Fruit fly (Drosophila melanogaster) whole organism, embryonic: ENCODE results near the gene Ctns.

ENCODE experiments used
- Atf3 ChIP-seq: fragments of 200-800 bp; sonication (Bioruptor generic); optimal IDR thresholded peaks from 3 replicates; lab custom pipeline; 2016; ENCODE audit warnings: missing biosample characterization, missing genetic modification characterization
- CG1024 ChIP-seq: fragments of 200-800 bp; sonication (Bioruptor generic); IDR thresholded peaks from 2 replicates; pipeline ENCODE4 v1.3.6; 2022; ENCODE audit warnings: missing biosample characterization, missing genetic modification characterization
- CG10654 ChIP-seq: fragments of 200-800 bp; sonication (Bioruptor generic); optimal IDR thresholded peaks from 2 replicates; lab custom pipeline; 2016; ENCODE audit warnings: missing biosample characterization, missing genetic modification characterization
- CG11696 ChIP-seq: fragments of 200-800 bp; sonication (Bioruptor generic); IDR thresholded peaks from 2 replicates; pipeline ENCODE4 v1.3.6; 2022; ENCODE audit warnings: missing biosample characterization, missing genetic modification characterization
- CG12769 ChIP-seq: fragments of 200-800 bp; sonication (Bioruptor generic); optimal IDR thresholded peaks from 2 replicates; lab custom pipeline; 2019; ENCODE audit warnings: missing biosample characterization, mild to moderate bottlenecking, missing genetic modification characterization, moderate library complexity
- CG15514 ChIP-seq: fragments of 200-800 bp; sonication (Bioruptor generic); optimal IDR thresholded peaks from 3 replicates; lab custom pipeline; 2017; ENCODE audit warnings: missing biosample characterization, missing genetic modification characterization, mild to moderate bottlenecking, moderate library complexity, missing genetic modification reagents
- CG17186 ChIP-seq: fragments of 200-800 bp; sonication (Bioruptor generic); optimal IDR thresholded peaks from 3 replicates; lab custom pipeline; 2017; ENCODE audit warnings: missing biosample characterization, missing genetic modification reagents, missing genetic modification characterization
- CG2875 ChIP-seq: fragments of 200-800 bp; sonication (Bioruptor generic); optimal IDR thresholded peaks from 2 replicates; lab custom pipeline; 2017; ENCODE audit warnings: missing biosample characterization, mild to moderate bottlenecking, missing genetic modification characterization, missing genetic modification reagents
- CG2889 ChIP-seq: fragments of 200-800 bp; sonication (Bioruptor generic); IDR thresholded peaks from 3 replicates; pipeline ENCODE4 v1.3.6; 2022; ENCODE audit warnings: missing biosample characterization, missing genetic modification characterization
- CG33557 ChIP-seq: fragments of 200-800 bp; sonication (Bioruptor generic); optimal IDR thresholded peaks from 2 replicates; lab custom pipeline; 2019; ENCODE audit warnings: missing biosample characterization, mild to moderate bottlenecking, missing genetic modification characterization, moderate library complexity
- CG3847 ChIP-seq: fragments of 200-800 bp; sonication (Bioruptor generic); IDR thresholded peaks from 2 replicates; pipeline ENCODE4 v1.3.6; 2022; ENCODE audit warnings: missing biosample characterization, missing genetic modification characterization
- CG4328 ChIP-seq: fragments of 200-800 bp; sonication (Bioruptor generic); optimal IDR thresholded peaks from 3 replicates; lab custom pipeline; 2017; ENCODE audit warnings: missing biosample characterization, missing genetic modification reagents, missing genetic modification characterization
- CG4730 ChIP-seq: fragments of 200-800 bp; sonication (Bioruptor generic); IDR thresholded peaks from 2 replicates; pipeline ENCODE4 v1.3.6; 2022; ENCODE audit warnings: missing biosample characterization, missing genetic modification characterization
- CG5245 ChIP-seq: fragments of 200-800 bp; sonication (Bioruptor generic); optimal IDR thresholded peaks from 3 replicates; lab custom pipeline; 2016; ENCODE audit warnings: missing biosample characterization, missing genetic modification characterization
- CG7963 ChIP-seq: fragments of 200-800 bp; sonication (Bioruptor generic); IDR thresholded peaks from 3 replicates; pipeline ENCODE4 v1.3.6; 2022; ENCODE audit warnings: missing biosample characterization, missing genetic modification characterization; ENCODE audit not compliant: partially characterized antibody
- CG9609 ChIP-seq: fragments of 200-800 bp; sonication (Bioruptor generic); optimal IDR thresholded peaks from 3 replicates; lab custom pipeline; 2016; ENCODE audit warnings: missing biosample characterization, missing genetic modification characterization
- D19A ChIP-seq: fragments of 200-800 bp; optimal IDR thresholded peaks from 3 replicates; lab custom pipeline; 2019; ENCODE audit warnings: missing biosample characterization, mild to moderate bottlenecking, missing genetic modification characterization, moderate library complexity
- Deaf1 ChIP-seq: fragments of 200-800 bp; optimal IDR thresholded peaks from 3 replicates; lab custom pipeline; 2019; ENCODE audit warnings: missing biosample characterization, mild to moderate bottlenecking, missing genetic modification characterization, moderate library complexity
- Doc2 ChIP-seq: fragments of 200-800 bp; sonication (Bioruptor generic); IDR thresholded peaks from 2 replicates; pipeline ENCODE4 v1.3.6; 2022; ENCODE audit warnings: missing biosample characterization, missing genetic modification characterization
- Dp ChIP-seq: fragments of 200-800 bp; sonication (Bioruptor generic); optimal IDR thresholded peaks from 2 replicates; lab custom pipeline; 2018; ENCODE audit warnings: missing biosample characterization, mild to moderate bottlenecking, missing genetic modification characterization, moderate library complexity
- E2f1 ChIP-seq: fragments of 200-800 bp; sonication (Bioruptor generic); IDR thresholded peaks from 2 replicates; pipeline ENCODE4 v1.3.6; 2022; ENCODE audit warnings: missing biosample characterization, missing genetic modification characterization
- HLH54F ChIP-seq: fragments of 200-800 bp; sonication (Bioruptor generic); optimal IDR thresholded peaks from 3 replicates; lab custom pipeline; 2016; ENCODE audit warnings: missing biosample characterization, missing genetic modification characterization
- Hey ChIP-seq: fragments of 200-800 bp; sonication (Bioruptor generic); optimal IDR thresholded peaks from 3 replicates; lab custom pipeline; 2018; ENCODE audit warnings: missing biosample characterization, mild to moderate bottlenecking, missing genetic modification characterization
- HmgD ChIP-seq: fragments of 200-800 bp; sonication (Bioruptor generic); optimal IDR thresholded peaks from 3 replicates; lab custom pipeline; 2016; ENCODE audit warnings: missing biosample characterization, missing genetic modification characterization
- Med ChIP-seq: fragments of 200-800 bp; sonication (Bioruptor generic); peaks from one replicate; lab custom pipeline; 2016; ENCODE audit warnings: missing biosample characterization, missing genetic modification characterization, mild to moderate bottlenecking, inconsistent platforms, moderate library complexity
- Mes4 ChIP-seq: fragments of 200-800 bp; sonication (Bioruptor generic); optimal IDR thresholded peaks from 2 replicates; lab custom pipeline; 2016; ENCODE audit warnings: missing biosample characterization, missing genetic modification characterization
- NC2α ChIP-seq: fragments of 200-800 bp; sonication (Bioruptor generic); optimal IDR thresholded peaks from 2 replicates; lab custom pipeline; 2016; ENCODE audit warnings: missing biosample characterization, missing genetic modification characterization
- Poxn ChIP-seq: fragments of 200-800 bp; sonication (Bioruptor generic); IDR thresholded peaks from 2 replicates; pipeline ENCODE4 v1.3.6; 2022; ENCODE audit warnings: missing biosample characterization, missing genetic modification characterization
- Spps ChIP-seq: fragments of 200-800 bp; sonication (Bioruptor generic); optimal IDR thresholded peaks from 2 replicates; lab custom pipeline; 2018; ENCODE audit warnings: missing biosample characterization, mild to moderate bottlenecking, missing genetic modification characterization
- Stat92E ChIP-seq, 3 experiments: fragments of >200 bp in 2 of 3; fragments of 200-800 bp in 1 of 3; sonication (Bioruptor generic) in 1 of 3; optimal IDR thresholded peaks; 2 replicates each; lab custom pipeline; 2017 to 2019; ENCODE audit warnings: missing biosample characterization in 3 of 3, missing genetic modification characterization in 3 of 3, mild to moderate bottlenecking in 1 of 3, moderate library complexity in 1 of 3
- bab2 ChIP-seq: fragments of 200-800 bp; sonication (Bioruptor generic); optimal IDR thresholded peaks from 2 replicates; lab custom pipeline; 2016; ENCODE audit warnings: missing biosample characterization, missing genetic modification characterization
- bsh ChIP-seq, 2 experiments: fragments of 200-800 bp; sonication (Bioruptor generic); optimal IDR thresholded peaks; 2 replicates each; lab custom pipeline; 2017 to 2018; ENCODE audit warnings: mild to moderate bottlenecking in 2 of 2, missing biosample characterization in 2 of 2, missing genetic modification characterization in 2 of 2, moderate library complexity in 1 of 2
- btn ChIP-seq: fragments of 200-800 bp; sonication (Bioruptor generic); optimal IDR thresholded peaks from 2 replicates; lab custom pipeline; 2016; ENCODE audit warnings: missing biosample characterization, missing genetic modification characterization
- cato ChIP-seq: fragments of 200-800 bp; sonication (Bioruptor generic); optimal IDR thresholded peaks from 2 replicates; lab custom pipeline; 2016; ENCODE audit warnings: missing biosample characterization, missing genetic modification characterization, borderline replicate concordance
- chn ChIP-seq: fragments of 200-800 bp; sonication (Bioruptor generic); optimal IDR thresholded peaks from 2 replicates; lab custom pipeline; 2016; ENCODE audit warnings: missing biosample characterization, missing genetic modification characterization
- crc ChIP-seq: fragments of 200-800 bp; sonication (Bioruptor generic); optimal IDR thresholded peaks from 2 replicates; lab custom pipeline; 2016; ENCODE audit warnings: missing biosample characterization, missing genetic modification characterization
- cwo ChIP-seq: fragments of 200-800 bp; sonication (Bioruptor generic); optimal IDR thresholded peaks from 3 replicates; lab custom pipeline; 2017; ENCODE audit warnings: missing biosample characterization, missing genetic modification characterization, mild to moderate bottlenecking, moderate library complexity, missing genetic modification reagents
- dysf ChIP-seq: fragments of 200-800 bp; sonication (Bioruptor generic); IDR thresholded peaks from 3 replicates; pipeline ENCODE4 v1.3.6; 2022; ENCODE audit warnings: missing biosample characterization, missing genetic modification characterization
- hbn ChIP-seq: fragments of 200-800 bp; sonication (Bioruptor generic); IDR thresholded peaks from 2 replicates; pipeline ENCODE4 v1.3.6; 2022; ENCODE audit warnings: missing biosample characterization, missing genetic modification characterization; ENCODE audit not compliant: partially characterized antibody
- hth ChIP-seq: fragments of >200 bp; optimal IDR thresholded peaks from 2 replicates; lab custom pipeline; 2017; ENCODE audit warnings: inconsistent platforms
- jumu ChIP-seq: fragments of 200-800 bp; sonication (Bioruptor generic); optimal IDR thresholded peaks from 3 replicates; lab custom pipeline; 2016; ENCODE audit warnings: missing biosample characterization, missing genetic modification characterization
- nerfin-2 ChIP-seq: fragments of 200-800 bp; sonication (Bioruptor generic); IDR thresholded peaks from 2 replicates; pipeline ENCODE4 v1.3.6; 2022; ENCODE audit warnings: missing biosample characterization, missing genetic modification characterization; ENCODE audit not compliant: partially characterized antibody
- onecut ChIP-seq: fragments of 200-800 bp; sonication (Bioruptor generic); IDR thresholded peaks from 2 replicates; pipeline ENCODE4 v1.3.6; 2022; ENCODE audit warnings: missing biosample characterization, missing genetic modification characterization
- peb ChIP-seq: fragments of 200-800 bp; sonication (Bioruptor generic); IDR thresholded peaks from 2 replicates; pipeline ENCODE4 v1.3.6; 2022; ENCODE audit warnings: missing biosample characterization, missing genetic modification characterization
- pnt ChIP-seq: fragments of 200-800 bp; sonication (Bioruptor generic); optimal IDR thresholded peaks from 3 replicates; lab custom pipeline; 2016; ENCODE audit warnings: missing biosample characterization, missing genetic modification characterization
- salm ChIP-seq: fragments of 200-800 bp; sonication (Bioruptor generic); optimal IDR thresholded peaks from 2 replicates; lab custom pipeline; 2018; ENCODE audit warnings: missing biosample characterization, mild to moderate bottlenecking, missing genetic modification characterization
- schlank ChIP-seq: fragments of 200-800 bp; sonication (Bioruptor generic); optimal IDR thresholded peaks from 2 replicates; lab custom pipeline; 2018; ENCODE audit warnings: missing biosample characterization, mild to moderate bottlenecking, missing genetic modification characterization
- stwl ChIP-seq: fragments of 200-800 bp; sonication (Bioruptor generic); optimal IDR thresholded peaks from 3 replicates; lab custom pipeline; 2018; ENCODE audit warnings: missing biosample characterization, mild to moderate bottlenecking, missing genetic modification characterization, moderate library complexity
- tap ChIP-seq: fragments of 200-800 bp; optimal IDR thresholded peaks from 3 replicates; lab custom pipeline; 2019; ENCODE audit warnings: missing biosample characterization, mild to moderate bottlenecking, missing genetic modification characterization, moderate library complexity
- trh ChIP-seq: fragments of 200-800 bp; sonication (Bioruptor generic); optimal IDR thresholded peaks from 2 replicates; lab custom pipeline; 2016; ENCODE audit warnings: missing biosample characterization, missing genetic modification characterization
- vfl ChIP-seq: fragments of 200-800 bp; sonication (Bioruptor generic); optimal IDR thresholded peaks from 2 replicates; lab custom pipeline; 2016; ENCODE audit warnings: missing biosample characterization, missing genetic modification characterization
- zen ChIP-seq: fragments of 200-800 bp; sonication (Bioruptor generic); optimal IDR thresholded peaks from 3 replicates; lab custom pipeline; 2018; ENCODE audit warnings: missing biosample characterization, mild to moderate bottlenecking, missing genetic modification characterization, moderate library complexity

Ctns gene

dm6 chr3R:23046529-23046943 is 12.2 kb downstream of the Ctns start (continued):
- TF ChIP-seq Dp (no peak), chn (GFP tag; lab: Kevin White, UChicago) (peak; percentile 13), CG5245 (GFP tag; lab: Kevin White, UChicago) (no peak), bab2 (peak; percentile 23), CG2889 (GFP tag; lab: Robert Waterston, UW) (no peak), Deaf1 (no peak), cato (GFP tag; lab: Kevin White, UChicago) (no peak), CG33557 (no peak), dysf (GFP tag; lab: Robert Waterston, UW) (peak; percentile 70; the same call in 2 of the 3 replicates), stwl (no peak), schlank (tag; lab: Kevin White, UChicago) (peak; percentile 11), HmgD (GFP tag; lab: Kevin White, UChicago) (no peak), NC2α (GFP tag; lab: Kevin White, UChicago) (no peak), CG9609 (GFP tag; lab: Kevin White, UChicago) (peak; percentile 42), D19A (no peak), Atf3 (GFP tag; lab: Kevin White, UChicago) (no peak), CG17186 (GFP tag; lab: Kevin White, UChicago) (no peak), Spps (tag; lab: Kevin White, UChicago) (no peak), tap (no peak), bsh (GFP tag; optimal IDR thresholded peaks at IDR 0.05; lab: Kevin White, UChicago) (peak in 1 of 2 experiments; percentile 41), crc (GFP tag; lab: Kevin White, UChicago) (no peak), zen (tag; lab: Kevin White, UChicago) (no peak), onecut (GFP tag; lab: Robert Waterston, UW) (no peak), nerfin-2 (no peak), salm (no peak), trh (GFP tag; lab: Kevin White, UChicago) (no peak), CG11696 (GFP tag; lab: Robert Waterston, UW) (no peak), hbn (GFP tag; lab: Robert Waterston, UW) (no peak), peb (no peak), HLH54F (peak; percentile 67), Stat92E (GFP tag; optimal IDR thresholded peaks at IDR 0.05; lab: Kevin White, UChicago) (no peak), E2f1 (GFP tag; lab: Robert Waterston, UW) (peak; percentile 40; the same call in 1 of the 2 replicates), CG4730 (GFP tag; lab: Robert Waterston, UW) (peak; percentile 50), CG10654 (GFP tag; lab: Kevin White, UChicago) (no peak), Med (peak; percentile 92), CG4328 (GFP tag; lab: Kevin White, UChicago) (no peak), pnt (GFP tag; lab: Kevin White, UChicago) (no peak), Poxn (no peak), CG2875 (GFP tag; lab: Kevin White, UChicago) (no peak), CG15514 (peak; percentile 39), CG1024 (GFP tag; lab: Robert Waterston, UW) (no peak), Mes4 (GFP tag; lab: Kevin White, UChicago) (no peak), vfl (peak; percentile 26), CG7963 (GFP tag; lab: Robert Waterston, UW) (no peak), CG3847 (peak; percentile 48), jumu (no peak), btn (GFP tag; lab: Kevin White, UChicago) (no peak), Doc2 (no peak), CG12769 (peak; percentile 80), Hey (no peak), hth (lab: Kevin White, UChicago) (no peak), cwo (GFP tag; lab: Kevin White, UChicago) (peak; percentile 19)
